Fruit fly (Drosophila melanogaster) ovary, adult (tissue): Measurements from ENCODE around the gene CG7304.

Experiments used
- CG17801 ChIP-seq: fragments of 200-800 bp; optimal IDR thresholded peaks from 2 replicates; lab custom pipeline; 2019; ENCODE audit warnings: missing biosample characterization, mild to moderate bottlenecking, missing genetic modification characterization, moderate library complexity; ENCODE audit not compliant: partially characterized antibody

Gene CG7304

dm6 chr3L:15690711-15691591 is 11.4 kb downstream of the CG7304 start:
- TF ChIP-seq CG17801: no peak

- no peak for TF ChIP-seq CG17801
Observed at dm6 chr3L:15691968-15692367, 12.4 kb downstream of the CG7304 start, which contains the start of gene CG34451. Gene CG34451 (minus strand): TSS chr3L:15692068.

- TF ChIP-seq CG17801: no peak
Observed at dm6 chr3L:15692388-15692787, 12.9 kb downstream of the CG7304 start.

dm6 chr3L:15692794-15693532 is 13.4 kb downstream of the CG7304 start:
- TF ChIP-seq CG17801: no peak

dm6 chr3L:15694406-15694805 is 14.9 kb downstream of the CG7304 start:
- no peak for TF ChIP-seq CG17801

dm6 chr3L:15695195-15695594 is 15.7 kb downstream of the CG7304 start:
- no peak for TF ChIP-seq CG17801

dm6 chr3L:15697916-15698315 is 18.4 kb downstream of the CG7304 start:
- no peak for TF ChIP-seq CG17801

dm6 chr3L:15699626-15700337 is 20.3 kb downstream of the CG7304 start, which contains the start of gene comm2:
Gene comm2 (minus strand): TSS chr3L:15699850.
- TF ChIP-seq CG17801: no peak

dm6 chr3L:15700338-15700966 is 20.9 kb downstream of the CG7304 start:
- no peak for TF ChIP-seq CG17801

dm6 chr3L:15702191-15702590 is 22.7 kb downstream of the CG7304 start:
- no peak for TF ChIP-seq CG17801

dm6 chr3L:15703330-15704119 is 24.0 kb downstream of the CG7304 start:
- no peak for TF ChIP-seq CG17801

- TF ChIP-seq CG17801: no peak
Observed at dm6 chr3L:15704250-15704985, 24.9 kb downstream of the CG7304 start.

dm6 chr3L:15706199-15706598 is 26.7 kb downstream of the CG7304 start:
- no peak for TF ChIP-seq CG17801

dm6 chr3L:15708158-15708557 is 28.6 kb downstream of the CG7304 start:
- no peak for TF ChIP-seq CG17801

- TF ChIP-seq CG17801: no peak
Observed at dm6 chr3L:15708579-15708978, 29.1 kb downstream of the CG7304 start.
